Worm (Caenorhabditis elegans): ENCODE data around the gene C05E4.7.

DNA sequence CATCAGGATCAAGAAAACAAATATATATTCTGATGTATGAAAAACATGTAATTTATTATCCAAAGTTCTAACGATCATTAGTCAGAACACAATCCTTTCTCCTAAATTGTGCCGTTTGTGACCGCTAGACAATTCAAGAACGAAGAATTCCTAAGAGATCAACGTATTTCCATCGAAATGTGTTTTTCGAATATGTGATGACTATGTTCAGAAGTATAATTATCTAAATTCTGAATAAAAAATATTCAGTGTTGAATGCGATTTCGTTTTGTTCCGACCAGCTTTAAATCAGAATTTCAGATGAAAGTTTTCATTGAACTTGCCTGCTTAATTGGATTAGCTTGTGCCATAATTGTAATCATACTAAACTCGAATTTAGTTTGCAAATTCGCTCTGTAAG, 39.7 kb upstream of the C05E4.7 start, which contains the start of gene srbc-37:
- TF ChIP-seq ama-1 (optimal IDR thresholded peaks at IDR 0.05) (no peak), zag-1 (tag; optimal IDR thresholded peaks at IDR 0.05) (no peak), nhr-12 (tag; optimal IDR thresholded peaks at IDR 0.05) (no peak), blmp-1 (tag; optimal IDR thresholded peaks at IDR 0.05; ENCODE audit: insufficient read depth) (no peak), nhr-25 (tag; optimal IDR thresholded peaks at IDR 0.05) (no peak), nhr-11 (tag; optimal IDR thresholded peaks at IDR 0.05) (no peak), snpc-4 (tag; optimal IDR thresholded peaks at IDR 0.05) (no peak), aly-2 (tag; optimal IDR thresholded peaks at IDR 0.05) (no peak), sma-9 (GFP tag; optimal IDR thresholded peaks at IDR 0.05) (no peak), sma-9 (tag; optimal IDR thresholded peaks at IDR 0.05) (no peak)

Data from whole organism, L2 larva.